Fruit fly (Drosophila melanogaster) whole organism: ENCODE data around the gene CG5676.

ENCODE experiments used
- CG8478 ChIP-seq: fragments of >200 bp; optimal IDR thresholded peaks from 2 replicates; lab custom pipeline; 2018; ENCODE audit warnings: inconsistent platforms
- Dll ChIP-seq: fragments of >200 bp; optimal IDR thresholded peaks from 2 replicates; lab custom pipeline; 2017
- EcR ChIP-seq, 2 experiments: fragments of >200 bp; optimal IDR thresholded peaks; 2 replicates each; lab custom pipeline; 2017; ENCODE audit warnings: missing biosample characterization in 2 of 2, missing genetic modification characterization in 2 of 2, missing genetic modification reagents in 2 of 2
- pan ChIP-seq: fragments of >200 bp; optimal IDR thresholded peaks from 2 replicates; lab custom pipeline; 2017
- psq ChIP-seq: fragments of >200 bp; optimal IDR thresholded peaks from 2 replicates; lab custom pipeline; 2017
- usp ChIP-seq: fragments of >200 bp; optimal IDR thresholded peaks from 2 replicates; lab custom pipeline; 2017; ENCODE audit warnings: missing biosample characterization, missing genetic modification characterization, mixed read lengths

DNA sequence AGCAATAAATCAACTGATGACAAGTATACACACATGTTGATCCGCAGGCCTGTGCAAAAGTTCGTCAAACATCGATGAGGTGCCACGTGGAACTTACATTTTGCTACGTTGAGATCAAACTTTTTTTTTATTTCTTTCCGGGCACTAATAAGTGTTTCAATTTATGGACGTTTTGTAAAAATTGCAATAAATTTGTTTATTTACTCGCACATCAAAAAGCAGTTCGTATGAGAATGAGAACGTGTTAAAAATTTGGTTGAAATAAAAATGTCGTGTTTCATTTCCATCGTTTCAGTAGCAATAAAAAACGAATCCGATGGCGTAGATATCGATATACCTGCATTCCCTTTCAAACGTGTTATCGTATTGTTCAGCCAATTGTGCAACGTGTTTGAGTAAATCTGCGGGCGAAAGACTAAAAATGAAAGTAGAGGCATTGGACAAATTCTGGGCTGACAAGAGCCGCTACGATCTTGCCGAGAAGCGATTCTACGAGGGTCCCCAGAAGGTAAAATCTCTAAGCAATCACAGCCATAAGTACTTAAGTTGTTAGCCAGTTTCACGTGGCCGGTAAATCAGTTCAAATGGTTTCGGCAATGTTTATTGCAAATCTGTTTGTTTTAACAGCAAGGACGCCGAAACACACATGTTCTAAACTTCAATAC, 23.4 kb downstream of the CG5676 start, which contains the start of gene eEF1delta:
- TF ChIP-seq EcR (GFP tag; optimal IDR thresholded peaks at IDR 0.05; lab: Kevin White, UChicago) (no peak), psq (lab: Kevin White, UChicago) (no peak), usp (no peak), CG8478 (no peak), pan (no peak), Dll (no peak)
